Worm (Caenorhabditis elegans) whole organism, L4 larva: ENCODE results near the gene T26H5.14.

Source experiments
- daf-8 ChIP-seq: fragments of 200-800 bp; sonication (Bioruptor generic); IDR thresholded peaks from 2 replicates; pipeline ENCODE4 v1.3.6; 2022; ENCODE audit warnings: missing genetic modification characterization, missing compliant biosample characterization
- egl-27 ChIP-seq: sonication (generic microtip); optimal IDR thresholded peaks from 3 replicates; lab custom pipeline; 2017; ENCODE audit warnings: missing biosample characterization, missing genetic modification reagents, missing genetic modification characterization
- gei-8 ChIP-seq: fragments of 200-800 bp; sonication (Bioruptor generic); optimal IDR thresholded peaks from 2 replicates; lab custom pipeline; 2018; ENCODE audit warnings: mild to moderate bottlenecking, missing genetic modification characterization, missing compliant biosample characterization
- hmg-1.1 ChIP-seq: fragments of 200-800 bp; sonication (Bioruptor generic); IDR thresholded peaks from 2 replicates; pipeline ENCODE4 v1.3.6; 2022; ENCODE audit warnings: missing genetic modification reagents, missing genetic modification characterization, missing compliant biosample characterization
- lin-29 ChIP-seq: fragments of 200-800 bp; sonication (Bioruptor generic); IDR thresholded peaks from 2 replicates; pipeline ENCODE4 v1.3.6; 2022; ENCODE audit warnings: missing genetic modification reagents, missing genetic modification characterization, missing compliant biosample characterization
- lsy-2 ChIP-seq, 2 experiments: fragments of 150-350 bp in 1 of 2; sonication (generic microtip) in 1 of 2; optimal IDR thresholded peaks; 2 replicates each; lab custom pipeline; 2014 to 2017; ENCODE audit warnings: missing biosample characterization in 2 of 2, missing genetic modification characterization in 2 of 2
- nhr-28 ChIP-seq: fragments of 150-350 bp; optimal IDR thresholded peaks from 2 replicates; lab custom pipeline; 2014; ENCODE audit warnings: missing biosample characterization, missing genetic modification characterization
- snpc-4 ChIP-seq: fragments of 150-350 bp; optimal IDR thresholded peaks from 2 replicates; lab custom pipeline; 2014; ENCODE audit warnings: missing biosample characterization, missing genetic modification characterization
- tag-97 ChIP-seq: fragments of 200-800 bp; sonication (Bioruptor generic); IDR thresholded peaks from 2 replicates; pipeline ENCODE4 v1.3.6; 2022; ENCODE audit warnings: missing genetic modification characterization, missing compliant biosample characterization
- ztf-11 ChIP-seq: fragments of 150-350 bp; optimal IDR thresholded peaks from 2 replicates; lab custom pipeline; 2014; ENCODE audit warnings: missing biosample characterization, missing genetic modification characterization

DNA sequence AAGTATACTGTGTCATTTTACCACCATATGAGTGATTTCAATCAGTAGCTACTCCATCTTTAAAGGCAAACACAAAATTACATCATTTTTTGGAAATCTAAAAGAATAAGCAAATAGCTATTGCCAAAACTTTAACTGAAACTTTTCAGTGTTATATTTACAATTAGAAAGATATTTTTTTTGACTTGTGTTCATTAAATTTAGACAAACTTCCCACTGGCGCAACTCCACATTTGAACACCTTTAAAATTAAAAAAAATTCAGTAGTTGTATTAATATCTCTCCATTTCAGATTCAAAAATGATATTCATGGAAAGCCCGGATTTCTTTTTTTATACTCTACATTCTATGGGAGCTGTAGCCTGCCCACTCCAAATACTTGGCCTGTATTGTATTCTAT is 35.1 kb upstream of the T26H5.14 start, which contains the start of gene srh-264:
- TF ChIP-seq ztf-11 (tag; lab: Kevin White, UChicago): no peak
- no peak for TF ChIP-seq tag-97 (GFP tag; lab: Robert Waterston, UW)
- no peak for TF ChIP-seq lin-29 (GFP tag; lab: Robert Waterston, UW)
- no peak for TF ChIP-seq snpc-4 (tag; lab: Kevin White, UChicago)
- TF ChIP-seq egl-27 (tag; lab: Kevin White, UChicago): no peak
- TF ChIP-seq daf-8 (GFP tag; lab: Robert Waterston, UW): no peak
- no peak for TF ChIP-seq nhr-28 (tag; lab: Kevin White, UChicago)
- TF ChIP-seq lsy-2 (tag; optimal IDR thresholded peaks at IDR 0.05; lab: Kevin White, UChicago): no peak
- no peak for TF ChIP-seq hmg-1.1
- no peak for TF ChIP-seq gei-8 (GFP tag; lab: Kevin White, UChicago)
